Worm (Caenorhabditis elegans): Measurements from ENCODE around the gene F57C12.6.

DNA sequence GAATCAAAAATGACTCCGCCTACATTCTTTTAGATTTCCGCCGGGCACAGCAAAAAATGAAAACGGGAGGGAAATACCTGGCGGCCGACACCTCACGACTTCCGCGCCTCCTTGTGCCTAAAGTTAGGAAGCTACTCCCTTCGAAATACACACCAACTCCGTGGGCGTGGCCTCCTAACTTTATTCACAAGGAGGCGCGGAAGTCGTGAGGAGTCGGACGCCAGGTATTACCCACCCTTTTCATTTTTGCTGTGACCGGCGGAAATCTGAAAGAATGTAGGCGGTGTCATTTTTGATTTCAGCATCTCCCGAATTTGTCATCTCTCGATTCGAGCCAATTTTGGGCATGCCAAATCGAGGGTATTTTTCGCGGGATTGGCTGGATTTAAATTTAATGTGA, 15.7 kb downstream of the F57C12.6 start:
- TF ChIP-seq mdl-1 (tag; optimal IDR thresholded peaks at IDR 0.05) (no peak), nhr-11 (tag; optimal IDR thresholded peaks at IDR 0.05) (no peak), zip-4 (GFP tag; optimal IDR thresholded peaks at IDR 0.05) (no peak), blmp-1 (tag; optimal IDR thresholded peaks at IDR 0.05) (no peak), egl-13 (tag; optimal IDR thresholded peaks at IDR 0.05) (no peak), ceh-90 (tag; optimal IDR thresholded peaks at IDR 0.05) (no peak)
